Fruit fly (Drosophila melanogaster) whole organism, pupa: ENCODE results near the gene CG32152.

Experiments used
- CG10348 ChIP-seq: fragments of 200-800 bp; sonication (Bioruptor generic); IDR thresholded peaks from 2 replicates; pipeline ENCODE4 v1.3.6; 2022; ENCODE audit warnings: missing biosample characterization, missing genetic modification characterization
- CG12605 ChIP-seq: fragments of 200-800 bp; sonication (Bioruptor generic); IDR thresholded peaks from 2 replicates; pipeline ENCODE4 v1.3.6; 2022; ENCODE audit warnings: missing biosample characterization, missing genetic modification characterization
- CG13204 ChIP-seq: fragments of 200-800 bp; sonication (Bioruptor generic); optimal IDR thresholded peaks from 2 replicates; lab custom pipeline; 2018; ENCODE audit warnings: missing biosample characterization, mild to moderate bottlenecking, missing genetic modification characterization, moderate library complexity
- CG14655 ChIP-seq: fragments of 200-800 bp; sonication (Bioruptor generic); optimal IDR thresholded peaks from 3 replicates; lab custom pipeline; 2017; ENCODE audit warnings: mild to moderate bottlenecking, missing biosample characterization, missing genetic modification reagents, missing genetic modification characterization
- CG15710 ChIP-seq: fragments of 200-800 bp; sonication (Bioruptor generic); optimal IDR thresholded peaks from 2 replicates; lab custom pipeline; 2018; ENCODE audit warnings: missing biosample characterization, mild to moderate bottlenecking, missing genetic modification characterization, moderate library complexity
- CG17806 ChIP-seq: fragments of 200-800 bp; sonication (Bioruptor generic); optimal IDR thresholded peaks from 2 replicates; lab custom pipeline; 2018; ENCODE audit warnings: missing biosample characterization, mild to moderate bottlenecking, missing genetic modification characterization, moderate library complexity
- CG32121 ChIP-seq: fragments of 200-800 bp; sonication (Bioruptor generic); IDR thresholded peaks from 2 replicates; pipeline ENCODE4 v1.3.6; 2022; ENCODE audit warnings: missing biosample characterization, missing genetic modification characterization
- CG34367 ChIP-seq: fragments of 200-800 bp; sonication (Bioruptor generic); optimal IDR thresholded peaks from 2 replicates; lab custom pipeline; 2018; ENCODE audit warnings: missing biosample characterization, mild to moderate bottlenecking, missing genetic modification characterization
- CG4496 ChIP-seq: fragments of 200-800 bp; sonication (Bioruptor generic); IDR thresholded peaks from 3 replicates; pipeline ENCODE4 v1.3.6; 2022; ENCODE audit warnings: missing biosample characterization, missing genetic modification characterization
- CG8159 ChIP-seq: fragments of 200-800 bp; sonication (Bioruptor generic); optimal IDR thresholded peaks from 3 replicates; lab custom pipeline; 2018; ENCODE audit warnings: missing biosample characterization, mild to moderate bottlenecking, missing genetic modification characterization, moderate library complexity
- CG8301 ChIP-seq: fragments of 200-800 bp; sonication (Bioruptor generic); optimal IDR thresholded peaks from 2 replicates; lab custom pipeline; 2018; ENCODE audit warnings: missing biosample characterization, mild to moderate bottlenecking, missing genetic modification characterization
- CG9948 ChIP-seq: fragments of 200-800 bp; sonication (Bioruptor generic); optimal IDR thresholded peaks from 2 replicates; lab custom pipeline; 2018; ENCODE audit warnings: missing biosample characterization, mild to moderate bottlenecking, missing genetic modification characterization, moderate library complexity
- D1 ChIP-seq: fragments of 200-800 bp; sonication (Bioruptor generic); optimal IDR thresholded peaks from 2 replicates; lab custom pipeline; 2018; ENCODE audit warnings: missing biosample characterization, mild to moderate bottlenecking, missing genetic modification characterization, moderate library complexity
- EcR ChIP-seq: fragments of 200-800 bp; sonication (Bioruptor generic); optimal IDR thresholded peaks from 3 replicates; lab custom pipeline; 2019; ENCODE audit warnings: missing biosample characterization, missing genetic modification characterization, mild to moderate bottlenecking, moderate library complexity, missing genetic modification reagents
- Ets98B ChIP-seq: fragments of 200-800 bp; sonication (Bioruptor generic); IDR thresholded peaks from 2 replicates; pipeline ENCODE4 v1.3.6; 2022; ENCODE audit warnings: missing biosample characterization, missing genetic modification characterization
- Pif1A ChIP-seq: fragments of 200-800 bp; sonication (Bioruptor generic); optimal IDR thresholded peaks from 3 replicates; lab custom pipeline; 2016; ENCODE audit warnings: missing biosample characterization, missing genetic modification characterization
- Pif1B ChIP-seq: fragments of 200-800 bp; sonication (Bioruptor generic); optimal IDR thresholded peaks from 3 replicates; lab custom pipeline; 2016; ENCODE audit warnings: missing biosample characterization, missing genetic modification characterization
- Snoo ChIP-seq: fragments of 200-800 bp; sonication (Bioruptor generic); optimal IDR thresholded peaks from 3 replicates; lab custom pipeline; 2017; ENCODE audit warnings: missing biosample characterization, mild to moderate bottlenecking, missing genetic modification characterization, inconsistent platforms
- fd96Ca ChIP-seq: fragments of 200-800 bp; sonication (Bioruptor generic); IDR thresholded peaks from 3 replicates; pipeline ENCODE4 v1.3.6; 2022; ENCODE audit warnings: missing biosample characterization, missing genetic modification characterization
- gl ChIP-seq: fragments of 200-800 bp; sonication (Bioruptor generic); optimal IDR thresholded peaks from 2 replicates; lab custom pipeline; 2018; ENCODE audit warnings: missing biosample characterization, mild to moderate bottlenecking, missing genetic modification characterization
- rn ChIP-seq: fragments of 200-800 bp; sonication (Bioruptor generic); IDR thresholded peaks from 2 replicates; pipeline ENCODE4 v1.3.6; 2022; ENCODE audit warnings: missing biosample characterization, missing genetic modification characterization

CG32152 gene

DNA sequence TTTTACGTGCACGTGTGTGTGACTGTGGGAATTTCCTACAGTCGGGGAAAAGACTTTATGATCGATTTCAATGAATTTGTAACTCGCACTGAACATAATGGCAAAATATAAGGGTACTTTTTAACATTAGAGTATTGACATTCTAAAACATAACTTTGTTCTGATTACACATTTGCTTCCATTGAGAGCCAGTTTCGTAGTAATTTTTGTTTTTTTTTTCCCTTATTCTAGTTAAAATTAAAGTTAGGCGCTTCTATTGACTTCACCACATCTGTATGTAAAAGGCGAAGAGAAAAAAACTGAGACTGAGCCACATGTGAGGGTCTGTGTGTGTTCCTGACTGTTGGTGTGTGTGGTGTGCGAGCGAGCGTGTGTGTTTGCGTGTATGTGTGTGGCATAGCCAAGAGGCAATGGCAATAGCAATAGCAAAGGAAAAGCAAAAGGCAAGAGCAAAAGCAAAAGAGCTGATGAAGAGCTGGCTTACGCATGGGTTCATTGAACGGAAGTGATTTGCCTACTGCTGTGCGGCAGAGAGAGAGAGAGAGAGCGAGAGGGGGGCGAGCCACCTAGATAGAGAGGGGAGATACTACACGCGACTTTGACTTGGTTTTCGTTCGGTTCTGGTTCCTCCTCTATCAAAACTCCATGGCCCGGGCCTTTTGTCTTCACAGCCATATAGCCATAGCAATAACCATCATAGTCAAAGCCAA, 18.2 kb upstream of the CG32152 start:
- TF ChIP-seq CG8301 (tag; lab: Kevin White, UChicago) (peak; percentile 88), Ets98B (peak; percentile 74), CG32121 (GFP tag; lab: Robert Waterston, UW) (peak; percentile 39; the same call in 1 of the 2 replicates), EcR (GFP tag; lab: Kevin White, UChicago) (peak; percentile 95), Pif1B (GFP tag; lab: Kevin White, UChicago) (peak; percentile 61), gl (no peak), CG15710 (peak; percentile 75), CG8159 (tag; lab: Kevin White, UChicago) (peak; percentile 72), D1 (no peak), fd96Ca (GFP tag; lab: Robert Waterston, UW) (peak; percentile 52), rn (GFP tag; lab: Robert Waterston, UW) (no peak), CG12605 (GFP tag; lab: Robert Waterston, UW) (peak; percentile 48; the same call in 1 of the 2 replicates), CG9948 (tag; lab: Kevin White, UChicago) (peak; percentile 66), CG17806 (tag; lab: Kevin White, UChicago) (peak; percentile 64), CG4496 (GFP tag; lab: Robert Waterston, UW) (peak; percentile 65), CG13204 (GFP tag; lab: Kevin White, UChicago) (no peak), CG34367 (tag; lab: Kevin White, UChicago) (peak; percentile 63), Pif1A (GFP tag; lab: Kevin White, UChicago) (peak; percentile 82), CG10348 (GFP tag; lab: Robert Waterston, UW) (0 out of 2 replicates have a peak, but pooled peaks have one; percentile 10), Snoo (tag; lab: Kevin White, UChicago) (peak; percentile 18), CG14655 (GFP tag; lab: Kevin White, UChicago) (peak; percentile 90)

DNA sequence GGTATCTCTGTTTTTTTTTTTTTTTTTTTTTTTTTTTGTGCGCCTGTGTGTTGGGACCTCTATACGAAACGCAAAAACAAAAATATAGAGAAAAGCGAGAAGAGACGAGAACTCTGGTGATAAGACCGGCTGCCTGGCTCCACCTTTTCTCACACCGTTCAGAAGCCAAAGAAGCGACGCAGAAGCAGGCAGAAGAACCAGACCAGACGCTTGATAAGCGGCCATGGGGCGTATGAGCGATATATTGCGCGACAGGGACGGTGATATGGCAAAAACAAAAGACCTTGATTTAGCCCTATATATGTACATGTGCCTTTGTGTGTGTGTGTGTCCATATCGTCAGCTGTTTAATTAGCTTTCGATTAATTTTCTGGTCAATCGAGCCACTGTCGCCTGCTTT, 17.3 kb upstream of the CG32152 start:
- peak; percentile 40 for TF ChIP-seq EcR (GFP tag; lab: Kevin White, UChicago)
- TF ChIP-seq CG15710: no peak

DNA sequence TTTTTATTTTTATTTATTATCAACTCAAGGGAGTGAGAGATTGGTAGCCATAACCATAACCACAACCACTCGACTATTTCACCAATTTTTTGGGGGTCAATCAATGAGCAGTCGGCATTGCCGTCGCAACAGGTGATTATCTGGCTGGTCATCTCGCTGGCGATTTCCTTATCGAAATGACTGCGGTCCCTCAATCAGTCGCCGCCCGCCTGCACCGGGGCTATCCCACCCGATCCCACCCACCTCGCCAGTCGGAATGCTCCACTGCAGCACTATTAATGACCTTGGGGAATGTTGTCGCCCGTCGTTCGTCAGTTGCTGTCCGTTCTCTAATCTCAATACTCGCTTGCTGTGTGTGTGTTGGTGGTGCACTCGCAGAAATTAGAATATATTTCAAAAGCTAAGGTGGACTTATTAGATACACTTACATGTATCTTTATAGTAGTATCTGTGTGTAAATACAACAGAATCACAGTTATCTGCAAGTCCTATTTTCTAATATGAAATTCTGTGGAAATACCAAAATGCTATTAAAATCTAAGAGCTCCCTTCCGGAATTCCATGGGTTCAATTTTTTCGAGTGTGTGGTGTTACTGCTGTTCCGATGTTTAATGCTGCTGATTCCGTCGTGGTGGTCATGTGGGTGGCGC, 16.7 kb upstream of the CG32152 start:
- TF ChIP-seq D1 (no peak), CG10348 (GFP tag; lab: Robert Waterston, UW) (no peak), CG15710 (peak; percentile 40), CG14655 (GFP tag; lab: Kevin White, UChicago) (peak; percentile 63), CG8159 (tag; lab: Kevin White, UChicago) (peak; percentile 7), Ets98B (no peak), Pif1B (GFP tag; lab: Kevin White, UChicago) (no peak), rn (GFP tag; lab: Robert Waterston, UW) (no peak), CG9948 (tag; lab: Kevin White, UChicago) (peak; percentile 31), CG4496 (GFP tag; lab: Robert Waterston, UW) (no peak; the same call in 2 of the 3 replicates), gl (no peak), Snoo (tag; lab: Kevin White, UChicago) (no peak), Pif1A (GFP tag; lab: Kevin White, UChicago) (peak; percentile 4), fd96Ca (GFP tag; lab: Robert Waterston, UW) (0 out of 3 replicates have a peak, but pooled peaks have one; percentile 20), CG17806 (tag; lab: Kevin White, UChicago) (peak; percentile 36), CG32121 (GFP tag; lab: Robert Waterston, UW) (0 out of 2 replicates have a peak, but pooled peaks have one; percentile 38), CG12605 (GFP tag; lab: Robert Waterston, UW) (no peak), CG8301 (tag; lab: Kevin White, UChicago) (peak; percentile 60), CG34367 (tag; lab: Kevin White, UChicago) (no peak), EcR (GFP tag; lab: Kevin White, UChicago) (no peak), CG13204 (GFP tag; lab: Kevin White, UChicago) (no peak)

DNA sequence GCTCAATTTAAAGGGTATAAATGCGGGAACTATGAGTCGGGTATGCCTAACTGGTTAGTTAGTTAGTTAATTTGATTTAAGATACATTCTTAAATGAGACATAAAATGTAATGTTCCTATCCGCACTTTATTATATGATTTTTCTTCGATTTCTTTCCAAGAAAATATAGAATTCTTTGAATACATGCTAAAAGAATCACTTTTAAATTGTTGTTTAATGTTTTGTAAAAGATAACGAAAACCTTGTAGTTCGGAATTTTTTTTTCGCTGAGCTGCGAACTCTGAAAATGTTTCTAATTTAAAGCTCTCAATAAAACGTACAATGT, 16.2 kb upstream of the CG32152 start:
- no peak for TF ChIP-seq CG15710
- TF ChIP-seq EcR (GFP tag; lab: Kevin White, UChicago): no peak
- no peak for TF ChIP-seq Ets98B
- no peak for TF ChIP-seq CG13204 (GFP tag; lab: Kevin White, UChicago)
- no peak for TF ChIP-seq CG8159 (tag; lab: Kevin White, UChicago)

DNA sequence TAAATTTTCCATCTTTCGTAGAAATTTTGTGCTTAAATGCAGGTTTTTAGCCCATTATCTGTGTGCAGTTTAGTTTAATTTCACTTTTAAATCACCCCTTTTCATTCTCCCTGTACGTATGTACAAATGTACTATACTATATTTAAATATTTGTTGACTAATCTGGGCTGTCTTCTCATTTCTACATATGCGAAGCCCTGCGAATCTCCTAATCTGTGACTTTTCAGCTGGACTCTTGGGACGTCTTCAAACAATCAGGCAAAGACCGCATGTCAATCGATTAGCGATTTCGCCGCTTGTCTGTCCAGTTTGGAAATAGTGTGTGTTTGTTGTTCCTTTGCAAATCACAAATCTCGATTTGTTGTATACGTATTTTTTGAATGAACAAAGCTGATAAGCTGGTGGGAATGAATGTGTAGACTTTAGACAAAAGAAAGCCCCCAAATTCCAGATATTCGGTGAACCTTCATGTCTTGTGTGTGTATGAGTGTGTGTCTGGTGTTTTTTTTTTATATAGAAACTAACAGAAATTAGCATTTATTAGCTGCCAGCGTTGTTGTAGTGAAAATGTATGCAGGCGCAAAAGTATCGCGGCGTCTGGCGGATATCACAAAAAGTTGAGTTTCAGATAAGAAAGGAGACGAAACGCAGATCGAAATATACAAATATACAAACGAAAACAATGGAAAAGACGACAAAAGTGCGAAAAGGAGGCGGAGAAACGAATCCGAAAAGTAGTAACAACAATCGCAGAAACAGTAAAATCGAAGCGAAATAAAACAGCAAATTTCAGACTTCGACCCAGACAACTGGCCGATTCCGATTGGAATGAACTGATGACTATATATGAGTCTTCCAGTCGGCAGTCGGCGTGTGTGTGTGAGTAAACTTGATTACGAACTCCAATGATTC, 15.6 kb upstream of the CG32152 start:
- no peak for TF ChIP-seq CG8301 (tag; lab: Kevin White, UChicago)
- TF ChIP-seq Snoo (tag; lab: Kevin White, UChicago): peak; percentile 19
- no peak for TF ChIP-seq Pif1B (GFP tag; lab: Kevin White, UChicago)
- TF ChIP-seq EcR (GFP tag; lab: Kevin White, UChicago): peak; percentile 41
- peak; percentile 45 for TF ChIP-seq gl
- TF ChIP-seq CG15710: no peak
- no peak for TF ChIP-seq CG12605 (GFP tag; lab: Robert Waterston, UW)
- no peak for TF ChIP-seq CG9948 (tag; lab: Kevin White, UChicago)
- TF ChIP-seq CG14655 (GFP tag; lab: Kevin White, UChicago): no peak
- no peak for TF ChIP-seq CG8159 (tag; lab: Kevin White, UChicago)
